Fruit fly (Drosophila melanogaster): ENCODE data around the gene Ada.

- no peak for TF ChIP-seq CG42726 (GFP tag; IDR thresholded peaks at IDR 0.05; ENCODE audit: partially characterized antibody)
- no peak for TF ChIP-seq CG18619 (GFP tag; optimal IDR thresholded peaks at IDR 0.05)
- TF ChIP-seq CG31441 (GFP tag; IDR thresholded peaks at IDR 0.05): no peak
- TF ChIP-seq CG1233 (GFP tag; optimal IDR thresholded peaks at IDR 0.05): no peak
- TF ChIP-seq CG12236 (GFP tag; optimal IDR thresholded peaks at IDR 0.05): no peak
- TF ChIP-seq CG5953 (GFP tag; IDR thresholded peaks at IDR 0.05): no peak
- TF ChIP-seq HmgZ (tag; optimal IDR thresholded peaks at IDR 0.05): no peak
These were observed 16.4 kb upstream of the Ada start, which contains the start of gene Mst85C for dm6 chr3R:9048466-9049072.
